Worm (Caenorhabditis elegans) whole organism, late embryonic: ENCODE results near the gene C17E7.12.

ENCODE experiments used
- F13H6.1 ChIP-seq: sonication (generic microtip); optimal IDR thresholded peaks from 2 replicates; lab custom pipeline; 2016; ENCODE audit warnings: missing genetic modification characterization, missing compliant biosample characterization
- K02D7.2 ChIP-seq: sonication (generic microtip); optimal IDR thresholded peaks from 2 replicates; lab custom pipeline; 2017; ENCODE audit warnings: mild to moderate bottlenecking, missing genetic modification characterization, missing compliant biosample characterization
- K09A11.1 ChIP-seq: sonication (generic microtip); optimal IDR thresholded peaks from 2 replicates; lab custom pipeline; 2017; ENCODE audit warnings: antibody characterized with exemption, mild to moderate bottlenecking, missing genetic modification characterization, missing compliant biosample characterization; ENCODE audit not compliant: insufficient read depth
- Y22D7AL.16 ChIP-seq: sonication (generic microtip); optimal IDR thresholded peaks from 2 replicates; lab custom pipeline; 2016; ENCODE audit warnings: missing genetic modification characterization, missing compliant biosample characterization
- ama-1 ChIP-seq: fragments of 150-350 bp; optimal IDR thresholded peaks from 2 replicates; lab custom pipeline; 2014
- ceh-18 ChIP-seq: sonication (generic microtip); optimal IDR thresholded peaks from 2 replicates; lab custom pipeline; 2016; ENCODE audit warnings: missing genetic modification characterization, missing compliant biosample characterization
- ceh-2 ChIP-seq: sonication (generic microtip); optimal IDR thresholded peaks from 2 replicates; lab custom pipeline; 2016; ENCODE audit warnings: missing genotype, missing genetic modification characterization, missing compliant biosample characterization
- ceh-22 ChIP-seq: sonication (generic microtip); optimal IDR thresholded peaks from 2 replicates; lab custom pipeline; 2017; ENCODE audit warnings: missing biosample characterization, missing genetic modification characterization
- ceh-24 ChIP-seq: sonication (generic microtip); optimal IDR thresholded peaks from 2 replicates; lab custom pipeline; 2016; ENCODE audit warnings: mild to moderate bottlenecking, missing genetic modification characterization, missing compliant biosample characterization
- ceh-34 ChIP-seq: sonication (generic microtip); optimal IDR thresholded peaks from 2 replicates; lab custom pipeline; 2016; ENCODE audit warnings: mild to moderate bottlenecking, missing genetic modification characterization, missing compliant biosample characterization
- ceh-6 ChIP-seq: fragments of 200-800 bp; sonication (Bioruptor generic); optimal IDR thresholded peaks from 2 replicates; lab custom pipeline; 2018; ENCODE audit warnings: mild to moderate bottlenecking, missing genetic modification characterization, missing compliant biosample characterization
- che-1 ChIP-seq: sonication (generic microtip); optimal IDR thresholded peaks from 2 replicates; lab custom pipeline; 2016; ENCODE audit warnings: mild to moderate bottlenecking, missing genetic modification characterization, missing compliant biosample characterization
- elt-2 ChIP-seq: sonication (generic microtip); optimal IDR thresholded peaks from 2 replicates; lab custom pipeline; 2016; ENCODE audit warnings: missing genetic modification reagents, missing genetic modification characterization, missing compliant biosample characterization
- eyg-1 ChIP-seq: sonication (generic microtip); optimal IDR thresholded peaks from 2 replicates; lab custom pipeline; 2016; ENCODE audit warnings: missing genotype, missing genetic modification characterization, missing compliant biosample characterization
- fkh-10 ChIP-seq: fragments of 150-350 bp; optimal IDR thresholded peaks from 2 replicates; lab custom pipeline; 2014; ENCODE audit warnings: missing biosample characterization, missing genetic modification reagents, missing genetic modification characterization
- gmeb-2 ChIP-seq: sonication (generic microtip); optimal IDR thresholded peaks from 2 replicates; lab custom pipeline; 2016; ENCODE audit warnings: missing genetic modification characterization, inconsistent platforms, missing compliant biosample characterization
- hlh-13 ChIP-seq: fragments of 200-800 bp; sonication (Bioruptor generic); optimal IDR thresholded peaks from 2 replicates; lab custom pipeline; 2018; ENCODE audit warnings: mild to moderate bottlenecking, missing genetic modification characterization, missing compliant biosample characterization
- hlh-30 ChIP-seq: sonication (generic microtip); optimal IDR thresholded peaks from 2 replicates; lab custom pipeline; 2017; ENCODE audit warnings: antibody characterized with exemption, missing genetic modification characterization, missing compliant biosample characterization; ENCODE audit not compliant: insufficient read depth
- lin-11 ChIP-seq: fragments of 200-800 bp; sonication (Bioruptor generic); optimal IDR thresholded peaks from 2 replicates; lab custom pipeline; 2018; ENCODE audit warnings: mild to moderate bottlenecking, missing genetic modification characterization, missing compliant biosample characterization
- madf-2 ChIP-seq: sonication (generic microtip); optimal IDR thresholded peaks from 2 replicates; lab custom pipeline; 2017; ENCODE audit warnings: missing genetic modification characterization, missing compliant biosample characterization
- nfya-1 ChIP-seq: sonication (generic microtip); optimal IDR thresholded peaks from 2 replicates; lab custom pipeline; 2017; ENCODE audit warnings: missing genetic modification characterization, mild to moderate bottlenecking, missing compliant biosample characterization, antibody characterized with exemption, moderate library complexity
- odd-2 ChIP-seq: sonication (generic microtip); optimal IDR thresholded peaks from 2 replicates; lab custom pipeline; 2017; ENCODE audit warnings: antibody characterized with exemption, mild to moderate bottlenecking, missing genetic modification characterization, missing compliant biosample characterization
- pag-3 ChIP-seq: sonication (generic microtip); optimal IDR thresholded peaks from 2 replicates; lab custom pipeline; 2016; ENCODE audit warnings: missing compliant biosample characterization, missing genetic modification characterization, borderline replicate concordance
- pha-4 ChIP-seq: fragments of 150-350 bp; optimal IDR thresholded peaks from 2 replicates; lab custom pipeline; 2018; ENCODE audit warnings: missing biosample characterization, missing genetic modification reagents, missing genetic modification characterization
- pros-1 ChIP-seq: fragments of 150-350 bp; optimal IDR thresholded peaks from 2 replicates; lab custom pipeline; 2014; ENCODE audit warnings: missing biosample characterization, missing genetic modification reagents, missing genetic modification characterization
- ref-2 ChIP-seq: sonication (generic microtip); optimal IDR thresholded peaks from 2 replicates; lab custom pipeline; 2016; ENCODE audit warnings: missing genetic modification characterization, missing compliant biosample characterization
- rnt-1 ChIP-seq: sonication (generic microtip); optimal IDR thresholded peaks from 2 replicates; lab custom pipeline; 2016; ENCODE audit warnings: missing genetic modification characterization, missing compliant biosample characterization
- sox-2 ChIP-seq: fragments of 200-800 bp; sonication (Bioruptor generic); IDR thresholded peaks from 2 replicates; pipeline ENCODE4 v1.3.6; 2022; ENCODE audit warnings: missing genetic modification reagents, missing genetic modification characterization, missing compliant biosample characterization
- syd-9 ChIP-seq: sonication (generic microtip); optimal IDR thresholded peaks from 2 replicates; lab custom pipeline; 2016; ENCODE audit warnings: mild to moderate bottlenecking, missing genetic modification characterization, moderate library complexity, missing compliant biosample characterization
- tbx-2 ChIP-seq: sonication (generic microtip); optimal IDR thresholded peaks from 2 replicates; lab custom pipeline; 2016; ENCODE audit warnings: missing genetic modification characterization, missing compliant biosample characterization
- ttx-3 ChIP-seq: sonication (generic microtip); optimal IDR thresholded peaks from 2 replicates; lab custom pipeline; 2016; ENCODE audit warnings: missing genetic modification reagents, missing genetic modification characterization, missing compliant biosample characterization
- unc-3 ChIP-seq, 2 experiments: fragments of 200-800 bp in 1 of 2; sonication (Bioruptor generic) in 1 of 2; sonication (generic microtip) in 1 of 2; conservative IDR thresholded peaks in 1 of 2; optimal IDR thresholded peaks in 1 of 2; 2 replicates each; pipeline versions ENCODE4 v1.3.6 to Lab custom; 2016 to 2022; ENCODE audit warnings: missing compliant biosample characterization in 2 of 2, missing genetic modification characterization in 2 of 2, missing genetic modification reagents in 1 of 2
- unc-42 ChIP-seq: sonication (generic microtip); optimal IDR thresholded peaks from 2 replicates; lab custom pipeline; 2016; ENCODE audit warnings: missing genotype, missing genetic modification characterization, missing compliant biosample characterization
- unc-55 ChIP-seq: sonication (generic microtip); optimal IDR thresholded peaks from 2 replicates; lab custom pipeline; 2017; ENCODE audit warnings: missing biosample characterization, missing genetic modification reagents, missing genetic modification characterization

C17E7.12 gene

ce11 chrV:3913131-3913530, 21.3 kb upstream of the C17E7.12 start:
- no peak for TF ChIP-seq unc-3 (GFP tag; conservative IDR thresholded peaks at IDR 0.05; lab: Robert Waterston, UW)
- no peak for TF ChIP-seq unc-3 (tag; optimal IDR thresholded peaks at IDR 0.05; lab: Kevin White, UChicago)
- TF ChIP-seq pha-4 (tag; lab: Kevin White, UChicago): no peak
- no peak for TF ChIP-seq unc-42 (tag; lab: Kevin White, UChicago)
- no peak for TF ChIP-seq che-1 (tag; lab: Kevin White, UChicago)
- no peak for TF ChIP-seq pag-3
- no peak for TF ChIP-seq unc-55 (GFP tag; lab: Kevin White, UChicago)
- no peak for TF ChIP-seq ttx-3 (tag; lab: Kevin White, UChicago)
- TF ChIP-seq rnt-1 (tag; lab: Kevin White, UChicago): no peak
- TF ChIP-seq ref-2 (tag; lab: Kevin White, UChicago): no peak
- no peak for TF ChIP-seq ceh-18 (tag; lab: Kevin White, UChicago)
- TF ChIP-seq ama-1 (lab: Kevin White, UChicago): no peak
- no peak for TF ChIP-seq gmeb-2 (tag; lab: Kevin White, UChicago)
- TF ChIP-seq ceh-22 (tag; lab: Kevin White, UChicago): no peak
- no peak for TF ChIP-seq odd-2 (tag; lab: Kevin White, UChicago)
- no peak for TF ChIP-seq syd-9 (tag; lab: Kevin White, UChicago)
- TF ChIP-seq ceh-34 (tag; lab: Kevin White, UChicago): no peak
- no peak for TF ChIP-seq ceh-24 (tag; lab: Kevin White, UChicago)
- TF ChIP-seq madf-2 (tag; lab: Kevin White, UChicago): no peak

ce11 chrV:3912472-3912871, 20.7 kb upstream of the C17E7.12 start, which contains the start of gene srx-68:
Gene srx-68 (plus strand): TSS chrV:3912772.
- TF ChIP-seq K02D7.2 (tag; lab: Kevin White, UChicago) (no peak), nfya-1 (tag; lab: Kevin White, UChicago) (no peak), F13H6.1 (tag; lab: Kevin White, UChicago) (no peak), fkh-10 (no peak)

ce11 chrV:3905841-3906240, 14.0 kb upstream of the C17E7.12 start, which contains the start of gene nhr-156:
Gene nhr-156 (plus strand): TSS chrV:3906106.
- TF ChIP-seq ceh-24 (tag; lab: Kevin White, UChicago) (no peak), elt-2 (tag; lab: Kevin White, UChicago) (no peak), pros-1 (tag; lab: Kevin White, UChicago) (no peak), tbx-2 (tag; lab: Kevin White, UChicago) (no peak), lin-11 (no peak), K09A11.1 (no peak), ceh-6 (GFP tag; lab: Kevin White, UChicago) (no peak)

ce11 chrV:3903424-3903823, 11.6 kb upstream of the C17E7.12 start:
- TF ChIP-seq Y22D7AL.16 (tag; lab: Kevin White, UChicago) (no peak), ref-2 (tag; lab: Kevin White, UChicago) (no peak), sox-2 (no peak), hlh-13 (GFP tag; lab: Kevin White, UChicago) (no peak), ceh-2 (tag; lab: Kevin White, UChicago) (no peak), unc-55 (GFP tag; lab: Kevin White, UChicago) (no peak), eyg-1 (no peak), hlh-30 (tag; lab: Kevin White, UChicago) (no peak)
